Fruit fly (Drosophila melanogaster): ENCODE results near the gene Jon99Cii.

- TF ChIP-seq CG17186 (GFP tag; optimal IDR thresholded peaks at IDR 0.05) (no peak), CG13775 (GFP tag; optimal IDR thresholded peaks at IDR 0.05) (peak; percentile 100), caup (GFP tag; optimal IDR thresholded peaks at IDR 0.05; ENCODE audit: severe bottlenecking) (no peak)
Observed at dm6 chr3R:29933007-29933464, 8.6 kb upstream of the Jon99Cii start, which contains the start of the genes Cog7, CG42557 and CG42558.
